Fruit fly (Drosophila melanogaster) whole organism, embryonic: ENCODE data around the gene Dhod.

Experiments
- Abd-B ChIP-seq: fragments of 200-800 bp; sonication (Bioruptor generic); optimal IDR thresholded peaks from 2 replicates; lab custom pipeline; 2018; ENCODE audit warnings: missing biosample characterization, mild to moderate bottlenecking, missing genetic modification characterization, moderate library complexity
- Adf1 ChIP-seq: fragments of 200-800 bp; sonication (Bioruptor generic); IDR thresholded peaks from 2 replicates; pipeline ENCODE4 v1.3.6; 2022; ENCODE audit warnings: missing biosample characterization, missing genetic modification characterization
- Bdp1 ChIP-seq: fragments of 200-800 bp; sonication (Bioruptor generic); optimal IDR thresholded peaks from 3 replicates; lab custom pipeline; 2016; ENCODE audit warnings: missing biosample characterization, missing genetic modification characterization
- Bgb ChIP-seq: fragments of 200-800 bp; sonication (Bioruptor generic); IDR thresholded peaks from 2 replicates; pipeline ENCODE4 v1.3.6; 2022; ENCODE audit warnings: missing biosample characterization, missing genetic modification characterization; ENCODE audit not compliant: partially characterized antibody
- C15 ChIP-seq: fragments of 200-800 bp; sonication (Bioruptor generic); IDR thresholded peaks from 3 replicates; pipeline ENCODE4 v1.3.6; 2022; ENCODE audit warnings: missing biosample characterization, missing genetic modification characterization
- CG10274 ChIP-seq: fragments of 200-800 bp; sonication (Bioruptor generic); optimal IDR thresholded peaks from 3 replicates; lab custom pipeline; 2017; ENCODE audit warnings: missing biosample characterization, mild to moderate bottlenecking, missing genetic modification characterization
- CG12659 ChIP-seq: fragments of 200-800 bp; sonication (Bioruptor generic); optimal IDR thresholded peaks from 3 replicates; lab custom pipeline; 2017; ENCODE audit warnings: mild to moderate bottlenecking, missing biosample characterization, missing genetic modification reagents, missing genetic modification characterization
- CG13424 ChIP-seq: fragments of 200-800 bp; sonication (Bioruptor generic); optimal IDR thresholded peaks from 2 replicates; lab custom pipeline; 2019; ENCODE audit warnings: missing biosample characterization, mild to moderate bottlenecking, missing genetic modification characterization, moderate library complexity
- CG13775 ChIP-seq: fragments of 200-800 bp; sonication (Bioruptor generic); optimal IDR thresholded peaks from 3 replicates; lab custom pipeline; 2017; ENCODE audit warnings: missing biosample characterization, mild to moderate bottlenecking, missing genetic modification characterization
- CG18011 ChIP-seq: fragments of 200-800 bp; sonication (Bioruptor generic); optimal IDR thresholded peaks from 2 replicates; lab custom pipeline; 2017; ENCODE audit warnings: missing biosample characterization, missing genetic modification characterization, mild to moderate bottlenecking, moderate library complexity, missing genotype
- CG2199 ChIP-seq: fragments of 200-800 bp; sonication (Bioruptor generic); IDR thresholded peaks from 3 replicates; pipeline ENCODE4 v1.3.6; 2022; ENCODE audit warnings: missing biosample characterization, missing genetic modification characterization
- CG2678 ChIP-seq: fragments of 200-800 bp; sonication (Bioruptor generic); optimal IDR thresholded peaks from 3 replicates; lab custom pipeline; 2019; ENCODE audit warnings: missing biosample characterization, mild to moderate bottlenecking, missing genetic modification characterization, moderate library complexity
- CG3065 ChIP-seq: fragments of 200-800 bp; sonication (Bioruptor generic); optimal IDR thresholded peaks from 2 replicates; lab custom pipeline; 2016; ENCODE audit warnings: missing biosample characterization, missing genetic modification characterization
- CG31441 ChIP-seq: fragments of 200-800 bp; sonication (Bioruptor generic); IDR thresholded peaks from 2 replicates; pipeline ENCODE4 v1.3.6; 2022; ENCODE audit warnings: missing biosample characterization, missing genetic modification characterization
- CG32532 ChIP-seq: fragments of 200-800 bp; sonication (Bioruptor generic); IDR thresholded peaks from 2 replicates; pipeline ENCODE4 v1.3.6; 2022; ENCODE audit warnings: missing biosample characterization, missing genetic modification characterization
- CG3847 ChIP-seq: fragments of 200-800 bp; sonication (Bioruptor generic); IDR thresholded peaks from 2 replicates; pipeline ENCODE4 v1.3.6; 2022; ENCODE audit warnings: missing biosample characterization, missing genetic modification characterization
- CG4820 ChIP-seq: fragments of 200-800 bp; sonication (Bioruptor generic); optimal IDR thresholded peaks from 3 replicates; lab custom pipeline; 2016; ENCODE audit warnings: missing biosample characterization, missing genetic modification characterization
- CG6683 ChIP-seq: fragments of 200-800 bp; sonication (Bioruptor generic); optimal IDR thresholded peaks from 2 replicates; lab custom pipeline; 2017; ENCODE audit warnings: missing biosample characterization, mild to moderate bottlenecking, missing genetic modification characterization, missing genetic modification reagents
- CG7745 ChIP-seq: fragments of 200-800 bp; sonication (Bioruptor generic); optimal IDR thresholded peaks from 2 replicates; lab custom pipeline; 2018; ENCODE audit warnings: missing biosample characterization, mild to moderate bottlenecking, missing genetic modification characterization, moderate library complexity
- CG7987 ChIP-seq: fragments of 200-800 bp; sonication (Bioruptor generic); optimal IDR thresholded peaks from 2 replicates; lab custom pipeline; 2018; ENCODE audit warnings: missing biosample characterization, mild to moderate bottlenecking, missing genetic modification characterization, moderate library complexity
- Dfd ChIP-seq, 2 experiments: fragments of >200 bp; optimal IDR thresholded peaks; 2 replicates each; lab custom pipeline; 2017; ENCODE audit warnings: missing biosample characterization in 2 of 2, missing genetic modification characterization in 2 of 2
- Dip3 ChIP-seq: fragments of 200-800 bp; sonication (Bioruptor generic); optimal IDR thresholded peaks from 3 replicates; lab custom pipeline; 2016; ENCODE audit warnings: missing biosample characterization, missing genetic modification characterization
- Elba2 ChIP-seq: fragments of 200-800 bp; sonication (Bioruptor generic); optimal IDR thresholded peaks from 3 replicates; lab custom pipeline; 2016; ENCODE audit warnings: missing biosample characterization, missing genetic modification characterization
- Ets65A ChIP-seq: fragments of 200-800 bp; sonication (Bioruptor generic); peaks from one replicate; lab custom pipeline; 2016; ENCODE audit warnings: missing biosample characterization, missing genetic modification characterization
- Hmr ChIP-seq: fragments of 200-800 bp; sonication (Bioruptor generic); optimal IDR thresholded peaks from 3 replicates; lab custom pipeline; 2017; ENCODE audit warnings: mild to moderate bottlenecking, missing biosample characterization, missing genetic modification reagents, missing genetic modification characterization
- NK7.1 ChIP-seq: fragments of 200-800 bp; sonication (Bioruptor generic); optimal IDR thresholded peaks from 3 replicates; lab custom pipeline; 2016; ENCODE audit warnings: missing biosample characterization, missing genetic modification characterization
- Pdp1 ChIP-seq, 2 experiments: fragments of 200-800 bp; sonication (Bioruptor generic); optimal IDR thresholded peaks; 3 replicates each; lab custom pipeline; 2016; ENCODE audit warnings: missing biosample characterization in 2 of 2, missing genetic modification characterization in 2 of 2, mild to moderate bottlenecking in 1 of 2, moderate library complexity in 1 of 2
- Ravus ChIP-seq: fragments of 200-800 bp; sonication (Bioruptor generic); IDR thresholded peaks from 2 replicates; pipeline ENCODE4 v1.3.6; 2022; ENCODE audit warnings: missing biosample characterization, missing genetic modification characterization
- Rx ChIP-seq: fragments of 200-800 bp; sonication (Bioruptor generic); IDR thresholded peaks from 2 replicates; pipeline ENCODE4 v1.3.6; 2022; ENCODE audit warnings: missing biosample characterization, missing genetic modification characterization
- Taf1 ChIP-seq: fragments of 200-800 bp; sonication (Bioruptor generic); IDR thresholded peaks from 2 replicates; pipeline ENCODE4 v1.3.6; 2022; ENCODE audit warnings: missing biosample characterization, missing genetic modification characterization
- bcd ChIP-seq: fragments of 200-800 bp; sonication (Bioruptor generic); optimal IDR thresholded peaks from 2 replicates; lab custom pipeline; 2017; ENCODE audit warnings: missing biosample characterization, mild to moderate bottlenecking, missing genetic modification characterization
- cas ChIP-seq: fragments of 200-800 bp; sonication (Bioruptor generic); IDR thresholded peaks from 2 replicates; pipeline ENCODE4 v1.3.6; 2022; ENCODE audit warnings: missing biosample characterization, missing genetic modification characterization
- chinmo ChIP-seq: fragments of 200-800 bp; sonication (Bioruptor generic); IDR thresholded peaks from 4 replicates; pipeline ENCODE4 v1.3.6; 2022; ENCODE audit warnings: missing biosample characterization, missing genetic modification characterization; ENCODE audit not compliant: partially characterized antibody
- dm ChIP-seq: fragments of 200-800 bp; sonication (Bioruptor generic); optimal IDR thresholded peaks from 3 replicates; lab custom pipeline; 2016; ENCODE audit warnings: missing biosample characterization, missing genetic modification characterization
- emc ChIP-seq: fragments of 200-800 bp; sonication (Bioruptor generic); optimal IDR thresholded peaks from 2 replicates; lab custom pipeline; 2016; ENCODE audit warnings: missing biosample characterization, missing genetic modification characterization
- ewg ChIP-seq: fragments of 200-800 bp; sonication (Bioruptor generic); optimal IDR thresholded peaks from 3 replicates; lab custom pipeline; 2017; ENCODE audit warnings: mild to moderate bottlenecking, missing biosample characterization, missing genetic modification reagents, missing genetic modification characterization
- fd102C ChIP-seq: fragments of 200-800 bp; sonication (Bioruptor generic); optimal IDR thresholded peaks from 2 replicates; lab custom pipeline; 2018; ENCODE audit warnings: missing biosample characterization, mild to moderate bottlenecking, missing genetic modification characterization, moderate library complexity
- fd96Cb ChIP-seq: fragments of 200-800 bp; sonication (Bioruptor generic); optimal IDR thresholded peaks from 2 replicates; lab custom pipeline; 2018; ENCODE audit warnings: missing biosample characterization, mild to moderate bottlenecking, missing genetic modification characterization, moderate library complexity
- gce ChIP-seq: fragments of 200-800 bp; sonication (Bioruptor generic); IDR thresholded peaks from 3 replicates; pipeline ENCODE4 v1.3.6; 2022; ENCODE audit warnings: missing biosample characterization, missing genetic modification characterization
- gsb-n ChIP-seq: fragments of 200-800 bp; sonication (Bioruptor generic); optimal IDR thresholded peaks from 3 replicates; lab custom pipeline; 2018; ENCODE audit warnings: missing biosample characterization, mild to moderate bottlenecking, missing genetic modification characterization
- knrl ChIP-seq: fragments of 200-800 bp; sonication (Bioruptor generic); IDR thresholded peaks from 3 replicates; pipeline ENCODE4 v1.3.6; 2022; ENCODE audit warnings: missing biosample characterization, missing genetic modification characterization; ENCODE audit not compliant: partially characterized antibody
- luna ChIP-seq: fragments of 200-800 bp; sonication (Bioruptor generic); optimal IDR thresholded peaks from 2 replicates; lab custom pipeline; 2016; ENCODE audit warnings: missing biosample characterization, missing genetic modification characterization
- oc ChIP-seq: fragments of 200-800 bp; sonication (Bioruptor generic); optimal IDR thresholded peaks from 2 replicates; lab custom pipeline; 2018; ENCODE audit warnings: missing biosample characterization, mild to moderate bottlenecking, missing genetic modification characterization, moderate library complexity
- phol ChIP-seq: fragments of 200-800 bp; sonication (Bioruptor generic); optimal IDR thresholded peaks from 3 replicates; lab custom pipeline; 2018; ENCODE audit warnings: missing biosample characterization, mild to moderate bottlenecking, missing genetic modification characterization, moderate library complexity
- pita ChIP-seq: fragments of 200-800 bp; sonication (Bioruptor generic); optimal IDR thresholded peaks from 2 replicates; lab custom pipeline; 2017; ENCODE audit warnings: missing biosample characterization, mild to moderate bottlenecking, missing genetic modification characterization
- sd ChIP-seq: fragments of 200-800 bp; sonication (Bioruptor generic); optimal IDR thresholded peaks from 3 replicates; lab custom pipeline; 2018; ENCODE audit warnings: missing biosample characterization, mild to moderate bottlenecking, missing genetic modification characterization, moderate library complexity
- shn ChIP-seq: fragments of 200-800 bp; sonication (Bioruptor generic); optimal IDR thresholded peaks from 3 replicates; lab custom pipeline; 2016; ENCODE audit warnings: missing biosample characterization, missing genetic modification characterization
- sisA ChIP-seq: fragments of 200-800 bp; sonication (Bioruptor generic); IDR thresholded peaks from 2 replicates; pipeline ENCODE4 v1.3.6; 2022; ENCODE audit warnings: missing biosample characterization, missing genetic modification characterization
- usp ChIP-seq: fragments of >200 bp; optimal IDR thresholded peaks from 2 replicates; lab custom pipeline; 2017; ENCODE audit warnings: missing biosample characterization, missing genetic modification characterization
- zen ChIP-seq: fragments of 200-800 bp; sonication (Bioruptor generic); optimal IDR thresholded peaks from 3 replicates; lab custom pipeline; 2018; ENCODE audit warnings: missing biosample characterization, mild to moderate bottlenecking, missing genetic modification characterization, moderate library complexity
- zfh1 ChIP-seq: fragments of 200-800 bp; sonication (Bioruptor generic); IDR thresholded peaks from 3 replicates; pipeline ENCODE4 v1.3.6; 2022; ENCODE audit warnings: missing biosample characterization, missing genetic modification characterization

The Dhod gene

dm6 chr3R:8676560-8677000 is 23.9 kb upstream of the Dhod start, which contains the start of the genes Unc50, CG11755 and CG8043 (continued):
- TF ChIP-seq fd102C, result peak; percentile 15
- TF ChIP-seq CG12659 (GFP tag; lab: Kevin White, UChicago), result peak; percentile 86
- TF ChIP-seq Dfd (GFP tag; optimal IDR thresholded peaks at IDR 0.05; lab: Kevin White, UChicago), result no peak
- peak; percentile 84 for TF ChIP-seq Hmr (GFP tag; lab: Kevin White, UChicago)
- peak; percentile 17 for TF ChIP-seq oc (tag; lab: Kevin White, UChicago)
- TF ChIP-seq gsb-n (tag; lab: Kevin White, UChicago), result peak; percentile 69
- peak; percentile 99 for TF ChIP-seq knrl (GFP tag; lab: Robert Waterston, UW)
- TF ChIP-seq CG2678 (tag; lab: Kevin White, UChicago), result peak; percentile 82
- no peak for TF ChIP-seq pita (GFP tag; lab: Kevin White, UChicago)
- TF ChIP-seq CG2199 (GFP tag; lab: Robert Waterston, UW), result no peak
- TF ChIP-seq emc (GFP tag; lab: Kevin White, UChicago), result peak; percentile 20
- peak; percentile 89 for TF ChIP-seq CG3847 (GFP tag; lab: Robert Waterston, UW)
- no peak for TF ChIP-seq sd (tag; lab: Kevin White, UChicago)
- TF ChIP-seq fd96Cb (tag; lab: Kevin White, UChicago), result peak; percentile 66
- peak; percentile 78 for TF ChIP-seq CG31441 (GFP tag; lab: Robert Waterston, UW)
- no peak for TF ChIP-seq CG6683 (GFP tag; lab: Kevin White, UChicago)
- peak; percentile 84 for TF ChIP-seq CG13424 (tag; lab: Kevin White, UChicago)
- TF ChIP-seq bcd (GFP tag; lab: Kevin White, UChicago), result peak; percentile 79
- peak; percentile 73 for TF ChIP-seq sisA (GFP tag; lab: Robert Waterston, UW)
- TF ChIP-seq CG7987 (GFP tag; lab: Kevin White, UChicago), result peak; percentile 39
- TF ChIP-seq CG32532, result peak; percentile 86
- TF ChIP-seq Rx (GFP tag; lab: Robert Waterston, UW), result peak; percentile 46; the same call in 1 of the 2 replicates
- TF ChIP-seq cas (GFP tag; lab: Robert Waterston, UW), result peak; percentile 76
- TF ChIP-seq CG10274 (GFP tag; lab: Kevin White, UChicago), result no peak
- TF ChIP-seq zen, result peak; percentile 83
- no peak for TF ChIP-seq usp (GFP tag; lab: Kevin White, UChicago)
- peak; percentile 57 for TF ChIP-seq CG4820
- TF ChIP-seq phol (tag; lab: Kevin White, UChicago), result peak; percentile 88
- peak; percentile 30 for TF ChIP-seq Bdp1
- TF ChIP-seq Ets65A, result peak; percentile 93
- TF ChIP-seq gce, result no peak
- TF ChIP-seq Pdp1 (GFP tag; optimal IDR thresholded peaks at IDR 0.05; lab: Kevin White, UChicago), result peak; percentile 78 to 86
- peak; percentile 45 for TF ChIP-seq shn
- no peak for TF ChIP-seq dm (GFP tag; lab: Kevin White, UChicago)
- peak; percentile 72 for TF ChIP-seq Taf1 (GFP tag; lab: Robert Waterston, UW)
- TF ChIP-seq zfh1 (GFP tag; lab: Robert Waterston, UW), result peak; percentile 68
- TF ChIP-seq Ravus (GFP tag; lab: Robert Waterston, UW), result peak; percentile 10; the same call in 1 of the 2 replicates
- TF ChIP-seq CG7745 (tag; lab: Kevin White, UChicago), result no peak
- TF ChIP-seq Adf1 (GFP tag; lab: Robert Waterston, UW), result peak; percentile 73
- peak; percentile 48 for TF ChIP-seq CG3065 (GFP tag; lab: Kevin White, UChicago)
- peak; percentile 16; the same call in 1 of the 3 replicates for TF ChIP-seq C15 (GFP tag; lab: Robert Waterston, UW)
- TF ChIP-seq Abd-B, result peak; percentile 83
- peak; percentile 39 for TF ChIP-seq ewg (GFP tag; lab: Kevin White, UChicago)
- TF ChIP-seq CG13775 (GFP tag; lab: Kevin White, UChicago), result peak; percentile 86
- peak; percentile 48 for TF ChIP-seq luna (GFP tag; lab: Kevin White, UChicago)
- peak; percentile 66 for TF ChIP-seq Dip3 (GFP tag; lab: Kevin White, UChicago)
- TF ChIP-seq Elba2, result no peak
- peak; percentile 85; the same call in 2 of the 4 replicates for TF ChIP-seq chinmo (GFP tag; lab: Robert Waterston, UW)
- peak; percentile 25 for TF ChIP-seq NK7.1 (GFP tag; lab: Kevin White, UChicago)
- peak; percentile 93 for TF ChIP-seq Bgb (GFP tag; lab: Robert Waterston, UW)
- peak; percentile 70 for TF ChIP-seq CG18011 (GFP tag; lab: Kevin White, UChicago)
